Worm (Caenorhabditis elegans) whole organism, L3 larva: Measurements from ENCODE around the gene gst-29.

ENCODE experiments used
- nfya-1 ChIP-seq: sonication (generic microtip); optimal IDR thresholded peaks from 2 replicates; lab custom pipeline; 2017; ENCODE audit warnings: missing genetic modification characterization, mild to moderate bottlenecking, missing compliant biosample characterization, antibody characterized with exemption, moderate library complexity; ENCODE audit not compliant: insufficient read depth
- nhr-237 ChIP-seq: fragments of 150-350 bp; optimal IDR thresholded peaks from 2 replicates; lab custom pipeline; 2014; ENCODE audit warnings: missing biosample characterization, missing genetic modification characterization
- nhr-28 ChIP-seq: fragments of 150-350 bp; optimal IDR thresholded peaks from 2 replicates; lab custom pipeline; 2014; ENCODE audit warnings: missing biosample characterization, missing genetic modification characterization
- unc-39 ChIP-seq: sonication (generic microtip); optimal IDR thresholded peaks from 4 replicates; lab custom pipeline; 2017; ENCODE audit warnings: missing biosample characterization, missing genetic modification characterization
- unc-62 ChIP-seq: fragments of 150-350 bp; sonication (generic microtip); optimal IDR thresholded peaks from 4 replicates; lab custom pipeline; 2014; ENCODE audit warnings: missing biosample characterization, missing genetic modification reagents, missing genetic modification characterization
- ztf-4 ChIP-seq: fragments of 150-350 bp; optimal IDR thresholded peaks from 2 replicates; lab custom pipeline; 2014; ENCODE audit warnings: missing biosample characterization, missing genetic modification characterization

DNA sequence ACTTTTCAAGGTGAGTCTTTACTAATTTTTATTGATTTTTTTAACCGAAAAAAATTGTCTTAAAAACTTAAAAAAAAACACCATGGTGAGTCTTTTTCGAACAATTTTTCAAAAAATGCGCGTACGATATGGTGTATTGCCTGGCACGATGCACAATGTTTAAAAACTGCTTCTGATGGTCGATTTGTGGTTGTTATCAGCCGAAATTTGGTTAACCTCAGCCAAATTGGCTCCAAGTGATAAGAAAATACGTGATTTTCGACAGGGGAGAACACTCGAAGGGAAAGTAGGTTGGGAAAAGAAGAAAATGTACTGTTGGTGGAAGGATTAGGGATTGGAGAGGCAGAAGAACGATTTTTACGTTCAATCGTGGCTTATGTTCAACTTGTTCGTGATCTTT, 37.9 kb upstream of the gst-29 start:
- TF ChIP-seq ztf-4 (tag; lab: Kevin White, UChicago) (no peak), nhr-237 (tag; lab: Kevin White, UChicago) (no peak), unc-39 (tag; lab: Kevin White, UChicago) (no peak), unc-62 (GFP tag; lab: Kevin White, UChicago) (no peak), nhr-28 (no peak), nfya-1 (tag; lab: Kevin White, UChicago) (no peak)
